Worm (Caenorhabditis elegans) whole organism, L1 larva: Measurements from ENCODE around the gene C06H5.12.

Experiments used
- C04F5.9 ChIP-seq: sonication (generic microtip); optimal IDR thresholded peaks from 2 replicates; lab custom pipeline; 2016; ENCODE audit warnings: missing genetic modification characterization, missing compliant biosample characterization
- C34B4.2 ChIP-seq: sonication (generic microtip); optimal IDR thresholded peaks from 2 replicates; lab custom pipeline; 2017; ENCODE audit warnings: mild to moderate bottlenecking, missing genetic modification characterization, missing compliant biosample characterization
- F16B12.6 ChIP-seq: fragments of 150-350 bp; optimal IDR thresholded peaks from 2 replicates; lab custom pipeline; 2014; ENCODE audit warnings: missing biosample characterization, missing genetic modification characterization
- Y116A8C.19 ChIP-seq: sonication (generic microtip); optimal IDR thresholded peaks from 2 replicates; lab custom pipeline; 2016; ENCODE audit warnings: missing compliant biosample characterization, missing genetic modification characterization, borderline replicate concordance
- aha-1 ChIP-seq: fragments of 150-350 bp; optimal IDR thresholded peaks from 2 replicates; lab custom pipeline; 2014; ENCODE audit warnings: missing biosample characterization, missing genetic modification characterization
- aly-2 ChIP-seq: fragments of 150-350 bp; optimal IDR thresholded peaks from 2 replicates; lab custom pipeline; 2014; ENCODE audit warnings: missing biosample characterization, missing genetic modification characterization
- ama-1 ChIP-seq: fragments of 150-350 bp; optimal IDR thresholded peaks from 2 replicates; lab custom pipeline; 2014
- ceh-88 ChIP-seq: fragments of 200-800 bp; sonication (Bioruptor generic); IDR thresholded peaks from 2 replicates; pipeline ENCODE4 v1.3.6; 2022; ENCODE audit warnings: missing genetic modification characterization, missing compliant biosample characterization
- ces-1 ChIP-seq: fragments of 150-350 bp; optimal IDR thresholded peaks from 2 replicates; lab custom pipeline; 2014; ENCODE audit warnings: missing biosample characterization, missing genetic modification reagents, missing genetic modification characterization
- dsc-1 ChIP-seq: sonication (generic microtip); optimal IDR thresholded peaks from 2 replicates; lab custom pipeline; 2016; ENCODE audit warnings: mild to moderate bottlenecking, missing genetic modification characterization, missing compliant biosample characterization
- efl-3 ChIP-seq: fragments of 200-800 bp; sonication (Bioruptor generic); optimal IDR thresholded peaks from 2 replicates; lab custom pipeline; 2018; ENCODE audit warnings: mild to moderate bottlenecking, missing genetic modification characterization, missing compliant biosample characterization
- egl-13 ChIP-seq: sonication (generic microtip); optimal IDR thresholded peaks from 2 replicates; lab custom pipeline; 2016; ENCODE audit warnings: missing genotype, missing genetic modification reagents, missing genetic modification characterization, missing compliant biosample characterization
- egl-27 ChIP-seq, 2 experiments: fragments of 150-350 bp in 1 of 2; sonication (generic microtip); optimal IDR thresholded peaks; 3 replicates each; lab custom pipeline; 2017 to 2018; ENCODE audit warnings: missing biosample characterization in 2 of 2, missing genetic modification characterization in 2 of 2, missing genetic modification reagents in 2 of 2
- elt-2 ChIP-seq: sonication (generic microtip); optimal IDR thresholded peaks from 2 replicates; lab custom pipeline; 2016; ENCODE audit warnings: missing genetic modification characterization, mild to moderate bottlenecking, inconsistent platforms, missing compliant biosample characterization, missing genetic modification reagents
- elt-3 ChIP-seq, 6 experiments: fragments of 150-350 bp in 1 of 6; sonication (generic microtip); optimal IDR thresholded peaks; 2 replicates each; lab custom pipeline; 2017 to 2018; ENCODE audit warnings: missing biosample characterization in 6 of 6, missing genetic modification characterization in 6 of 6, inconsistent platforms in 1 of 6
- ets-5 ChIP-seq: fragments of 200-800 bp; sonication (Bioruptor generic); IDR thresholded peaks from 2 replicates; pipeline ENCODE4 v1.3.6; 2022; ENCODE audit warnings: missing genetic modification characterization, missing compliant biosample characterization
- fkh-4 ChIP-seq: sonication (generic microtip); optimal IDR thresholded peaks from 2 replicates; lab custom pipeline; 2016; ENCODE audit warnings: missing compliant biosample characterization, missing genetic modification characterization, borderline replicate concordance
- fos-1 ChIP-seq: fragments of 150-350 bp; optimal IDR thresholded peaks from 2 replicates; lab custom pipeline; 2014; ENCODE audit warnings: missing biosample characterization, missing genetic modification characterization
- hlh-17 ChIP-seq: fragments of 200-800 bp; sonication (Bioruptor generic); optimal IDR thresholded peaks from 2 replicates; lab custom pipeline; 2018; ENCODE audit warnings: missing genetic modification characterization, mild to moderate bottlenecking, missing compliant biosample characterization, moderate library complexity, borderline replicate concordance
- irx-1 ChIP-seq: sonication (generic microtip); optimal IDR thresholded peaks from 2 replicates; lab custom pipeline; 2016; ENCODE audit warnings: missing genetic modification characterization, missing compliant biosample characterization
- isw-1 ChIP-seq: fragments of 200-800 bp; sonication (Bioruptor generic); IDR thresholded peaks from 2 replicates; pipeline ENCODE4 v1.3.6; 2022; ENCODE audit warnings: missing genetic modification characterization, missing compliant biosample characterization
- jun-1 ChIP-seq: fragments of 150-350 bp; optimal IDR thresholded peaks from 2 replicates; lab custom pipeline; 2014; ENCODE audit warnings: missing biosample characterization, missing genetic modification reagents, missing genetic modification characterization
- lin-14 ChIP-seq: fragments of 200-800 bp; sonication (Bioruptor generic); optimal IDR thresholded peaks from 2 replicates; lab custom pipeline; 2018; ENCODE audit warnings: mild to moderate bottlenecking, missing genetic modification characterization, moderate library complexity, missing compliant biosample characterization
- lin-15B ChIP-seq: fragments of 150-350 bp; sonication (generic microtip); optimal IDR thresholded peaks from 3 replicates; lab custom pipeline; 2014; ENCODE audit warnings: missing biosample characterization, missing genetic modification characterization
- lin-35 ChIP-seq, 2 experiments: fragments of 150-350 bp; optimal IDR thresholded peaks; 2 replicates each; lab custom pipeline; 2014; ENCODE audit warnings: missing biosample characterization in 2 of 2, missing genetic modification characterization in 2 of 2, missing genetic modification reagents in 2 of 2
- lin-39 ChIP-seq: fragments of 150-350 bp; optimal IDR thresholded peaks from 2 replicates; lab custom pipeline; 2014; ENCODE audit warnings: missing biosample characterization, missing genetic modification reagents, missing genetic modification characterization
- lir-3 ChIP-seq: sonication (generic microtip); optimal IDR thresholded peaks from 2 replicates; lab custom pipeline; 2016; ENCODE audit warnings: mild to moderate bottlenecking, missing genetic modification characterization, moderate library complexity, missing compliant biosample characterization; ENCODE audit not compliant: poor library complexity
- lsy-2 ChIP-seq, 2 experiments: fragments of 150-350 bp; optimal IDR thresholded peaks; 2 replicates each; lab custom pipeline; 2014; ENCODE audit warnings: missing biosample characterization in 2 of 2, missing genetic modification characterization in 2 of 2
- mab-9 ChIP-seq: fragments of 200-800 bp; sonication (Bioruptor generic); IDR thresholded peaks from 2 replicates; pipeline ENCODE4 v1.3.6; 2022; ENCODE audit warnings: missing genetic modification reagents, missing genetic modification characterization, missing compliant biosample characterization
- mdl-1 ChIP-seq, 2 experiments: fragments of 150-350 bp; optimal IDR thresholded peaks; 2 replicates each; lab custom pipeline; 2014 to 2017; ENCODE audit warnings: missing biosample characterization in 2 of 2, missing genetic modification characterization in 2 of 2, inconsistent platforms in 1 of 2
- nhr-11 ChIP-seq: fragments of 150-350 bp; optimal IDR thresholded peaks from 2 replicates; lab custom pipeline; 2014; ENCODE audit warnings: missing biosample characterization, missing genetic modification characterization
- nhr-12 ChIP-seq: sonication (generic microtip); optimal IDR thresholded peaks from 2 replicates; lab custom pipeline; 2017; ENCODE audit warnings: missing biosample characterization, missing genetic modification characterization
- nhr-19 ChIP-seq: fragments of 200-800 bp; sonication (Bioruptor generic); conservative IDR thresholded peaks from 2 replicates; pipeline ENCODE4 v1.3.6; 2022; ENCODE audit warnings: missing genetic modification characterization, missing compliant biosample characterization
- nhr-20 ChIP-seq: sonication (generic microtip); optimal IDR thresholded peaks from 2 replicates; lab custom pipeline; 2016; ENCODE audit warnings: mild to moderate bottlenecking, missing genetic modification characterization, missing compliant biosample characterization
- nhr-28 ChIP-seq: fragments of 150-350 bp; optimal IDR thresholded peaks from 2 replicates; lab custom pipeline; 2014; ENCODE audit warnings: missing biosample characterization, missing genetic modification characterization
- nhr-71 ChIP-seq: sonication (generic microtip); optimal IDR thresholded peaks from 2 replicates; lab custom pipeline; 2016; ENCODE audit warnings: mild to moderate bottlenecking, missing genetic modification characterization, moderate library complexity, missing compliant biosample characterization
- nhr-76 ChIP-seq: sonication (generic microtip); optimal IDR thresholded peaks from 2 replicates; lab custom pipeline; 2017; ENCODE audit warnings: missing biosample characterization, missing genetic modification characterization
- nhr-77 ChIP-seq: fragments of 150-350 bp; optimal IDR thresholded peaks from 2 replicates; lab custom pipeline; 2014; ENCODE audit warnings: missing biosample characterization, missing genetic modification characterization
- nhr-90 ChIP-seq: sonication (generic microtip); optimal IDR thresholded peaks from 2 replicates; lab custom pipeline; 2016; ENCODE audit warnings: mild to moderate bottlenecking, missing genetic modification characterization, missing compliant biosample characterization; ENCODE audit not compliant: poor library complexity
- pax-3 ChIP-seq: fragments of 200-800 bp; sonication (Bioruptor generic); optimal IDR thresholded peaks from 2 replicates; lab custom pipeline; 2018; ENCODE audit warnings: mild to moderate bottlenecking, missing genetic modification characterization, moderate library complexity, missing compliant biosample characterization
- snpc-4 ChIP-seq: fragments of 150-350 bp; optimal IDR thresholded peaks from 2 replicates; lab custom pipeline; 2014; ENCODE audit warnings: missing biosample characterization, missing genetic modification characterization
- sox-4 ChIP-seq: sonication (generic microtip); optimal IDR thresholded peaks from 2 replicates; lab custom pipeline; 2016; ENCODE audit warnings: missing genetic modification characterization, missing compliant biosample characterization
- sup-37 ChIP-seq: fragments of 200-800 bp; sonication (Bioruptor generic); optimal IDR thresholded peaks from 2 replicates; lab custom pipeline; 2018; ENCODE audit warnings: mild to moderate bottlenecking, missing genetic modification characterization, missing compliant biosample characterization
- tbx-2 ChIP-seq: sonication (generic microtip); optimal IDR thresholded peaks from 2 replicates; lab custom pipeline; 2016; ENCODE audit warnings: missing genetic modification characterization, missing compliant biosample characterization
- tlp-1 ChIP-seq: fragments of 150-350 bp; optimal IDR thresholded peaks from 2 replicates; lab custom pipeline; 2014; ENCODE audit warnings: missing biosample characterization, missing genetic modification characterization
- unc-130 ChIP-seq: fragments of 150-350 bp; optimal IDR thresholded peaks from 2 replicates; lab custom pipeline; 2017; ENCODE audit warnings: missing biosample characterization, missing genetic modification characterization, inconsistent platforms
- unc-62 ChIP-seq: fragments of 150-350 bp; optimal IDR thresholded peaks from 2 replicates; lab custom pipeline; 2014; ENCODE audit warnings: missing biosample characterization, missing genetic modification reagents, missing genetic modification characterization
- unc-86 ChIP-seq: sonication (generic microtip); optimal IDR thresholded peaks from 2 replicates; lab custom pipeline; 2016; ENCODE audit warnings: missing genetic modification characterization, missing compliant biosample characterization
- unc-98 ChIP-seq: fragments of 200-800 bp; sonication (Bioruptor generic); IDR thresholded peaks from 2 replicates; pipeline ENCODE4 v1.3.6; 2022; ENCODE audit warnings: missing genetic modification characterization, missing compliant biosample characterization
- xbp-1 ChIP-seq: sonication (generic microtip); optimal IDR thresholded peaks from 2 replicates; lab custom pipeline; 2016; ENCODE audit warnings: missing genetic modification characterization, missing compliant biosample characterization
- zag-1 ChIP-seq: fragments of 150-350 bp; optimal IDR thresholded peaks from 2 replicates; lab custom pipeline; 2014; ENCODE audit warnings: missing biosample characterization, missing genetic modification characterization
- zip-4 ChIP-seq: fragments of 200-800 bp; sonication (Bioruptor generic); optimal IDR thresholded peaks from 2 replicates; lab custom pipeline; 2018; ENCODE audit warnings: mild to moderate bottlenecking, missing genetic modification characterization, moderate library complexity, missing compliant biosample characterization
- ztf-4 ChIP-seq: fragments of 150-350 bp; optimal IDR thresholded peaks from 2 replicates; lab custom pipeline; 2014; ENCODE audit warnings: missing biosample characterization, missing genetic modification characterization

C06H5.12 gene

ce11 chrV:17857901-17858300 lies 36.7 kb upstream of the C06H5.12 start (continued):
- peak; percentile 60 for TF ChIP-seq snpc-4 (tag; lab: Kevin White, UChicago)
- no peak for TF ChIP-seq hlh-17 (GFP tag; lab: Kevin White, UChicago)
- TF ChIP-seq lin-39, result no peak
- no peak for TF ChIP-seq nhr-12 (tag; lab: Kevin White, UChicago)
- TF ChIP-seq lin-35 (GFP tag; optimal IDR thresholded peaks at IDR 0.05; lab: Kevin White, UChicago), result peak; percentile 77 to 81
- 0 out of 2 replicates have a peak, but pooled peaks have one; percentile 17 for TF ChIP-seq ceh-88 (GFP tag; lab: Robert Waterston, UW)
- peak; percentile 41 for TF ChIP-seq ama-1 (lab: Kevin White, UChicago)
- peak; percentile 63 for TF ChIP-seq nhr-90 (tag; lab: Kevin White, UChicago)
- TF ChIP-seq sup-37, result peak; percentile 3
- peak; percentile 34 for TF ChIP-seq nhr-11 (tag; lab: Kevin White, UChicago)
- no peak for TF ChIP-seq aly-2 (tag; lab: Kevin White, UChicago)
- TF ChIP-seq ztf-4 (tag; lab: Kevin White, UChicago), result peak; percentile 86
- TF ChIP-seq nhr-19 (GFP tag; lab: Robert Waterston, UW), result peak; percentile 75
- peak; percentile 89 for TF ChIP-seq unc-86 (tag; lab: Kevin White, UChicago)
- TF ChIP-seq efl-3 (GFP tag; lab: Kevin White, UChicago), result no peak
- peak; percentile 19 for TF ChIP-seq sox-4
- TF ChIP-seq elt-2 (tag; lab: Kevin White, UChicago), result peak; percentile 31
- no peak for TF ChIP-seq ets-5 (GFP tag; lab: Robert Waterston, UW)
- TF ChIP-seq lsy-2 (tag; optimal IDR thresholded peaks at IDR 0.05; lab: Kevin White, UChicago), result peak; percentile 78 to 85
- no peak for TF ChIP-seq nhr-76 (tag; lab: Kevin White, UChicago)
- no peak for TF ChIP-seq C34B4.2
- TF ChIP-seq unc-130 (tag; lab: Kevin White, UChicago), result no peak
- TF ChIP-seq pax-3 (tag; lab: Kevin White, UChicago), result peak; percentile 59
- TF ChIP-seq nhr-20 (tag; lab: Kevin White, UChicago), result peak; percentile 82
- TF ChIP-seq nhr-28 (tag; lab: Kevin White, UChicago), result no peak
- TF ChIP-seq fkh-4 (tag; lab: Kevin White, UChicago), result no peak
- TF ChIP-seq unc-98 (GFP tag; lab: Robert Waterston, UW), result no peak
- TF ChIP-seq tbx-2 (tag; lab: Kevin White, UChicago), result peak; percentile 90
- peak; percentile 61 for TF ChIP-seq isw-1 (GFP tag; lab: Robert Waterston, UW)
- TF ChIP-seq C04F5.9 (tag; lab: Kevin White, UChicago), result no peak
- TF ChIP-seq ces-1 (GFP tag; lab: Kevin White, UChicago), result peak; percentile 62
- TF ChIP-seq jun-1, result peak; percentile 24
- TF ChIP-seq lin-15B (tag; lab: Kevin White, UChicago), result peak; percentile 62
- peak; percentile 26 for TF ChIP-seq zip-4 (GFP tag; lab: Kevin White, UChicago)
- TF ChIP-seq aha-1 (tag; lab: Kevin White, UChicago), result no peak
- TF ChIP-seq mdl-1 (tag; optimal IDR thresholded peaks at IDR 0.05; lab: Kevin White, UChicago), result peak; percentile 43 to 68
- TF ChIP-seq mab-9 (GFP tag; lab: Robert Waterston, UW), result no peak
- no peak for TF ChIP-seq lir-3
- TF ChIP-seq irx-1 (tag; lab: Kevin White, UChicago), result peak; percentile 63
- no peak for TF ChIP-seq unc-62 (GFP tag; lab: Kevin White, UChicago)
- TF ChIP-seq F16B12.6, result peak; percentile 18
- TF ChIP-seq lin-14 (GFP tag; lab: Kevin White, UChicago), result peak; percentile 97
- peak; percentile 73 for TF ChIP-seq xbp-1 (tag; lab: Kevin White, UChicago)
- peak; percentile 74 for TF ChIP-seq nhr-77 (tag; lab: Kevin White, UChicago)
- peak; percentile 35 to 86 for TF ChIP-seq egl-27 (tag; optimal IDR thresholded peaks at IDR 0.05; lab: Kevin White, UChicago)
- TF ChIP-seq Y116A8C.19 (tag; lab: Kevin White, UChicago), result no peak
- TF ChIP-seq elt-3 (tag; optimal IDR thresholded peaks at IDR 0.05; lab: Kevin White, UChicago), result peak in 1 of 6 experiments; percentile 55
- peak; percentile 78 for TF ChIP-seq fos-1
- peak; percentile 95 for TF ChIP-seq nhr-71 (tag; lab: Kevin White, UChicago)
- peak; percentile 81 for TF ChIP-seq egl-13 (tag; lab: Kevin White, UChicago)
- peak; percentile 76 for TF ChIP-seq dsc-1 (tag; lab: Kevin White, UChicago)
- TF ChIP-seq tlp-1, result no peak
- no peak for TF ChIP-seq zag-1
